Worm (Caenorhabditis elegans) whole organism, L3 larva: ENCODE results near the gene C10A4.9.

Experiments used
- aly-2 ChIP-seq: fragments of 150-350 bp; optimal IDR thresholded peaks from 2 replicates; lab custom pipeline; 2014; ENCODE audit warnings: missing biosample characterization, missing genetic modification characterization
- elt-2 ChIP-seq: sonication (generic microtip); optimal IDR thresholded peaks from 2 replicates; lab custom pipeline; 2016; ENCODE audit warnings: missing genetic modification reagents, mild to moderate bottlenecking, missing genetic modification characterization, missing compliant biosample characterization
- fos-1 ChIP-seq: fragments of 150-350 bp; optimal IDR thresholded peaks from 2 replicates; lab custom pipeline; 2014; ENCODE audit warnings: missing biosample characterization, missing genetic modification characterization
- jun-1 ChIP-seq: fragments of 150-350 bp; optimal IDR thresholded peaks from 2 replicates; lab custom pipeline; 2014; ENCODE audit warnings: missing biosample characterization, missing genetic modification reagents, missing genetic modification characterization
- nhr-76 ChIP-seq: fragments of 150-350 bp; sonication (generic microtip); optimal IDR thresholded peaks from 5 replicates; lab custom pipeline; 2014; ENCODE audit warnings: missing biosample characterization, missing genetic modification characterization
- pha-4 ChIP-seq: fragments of 150-350 bp; optimal IDR thresholded peaks from 2 replicates; lab custom pipeline; 2014; ENCODE audit warnings: missing biosample characterization, missing genetic modification reagents, missing genetic modification characterization
- pqm-1 ChIP-seq: fragments of 150-350 bp; optimal IDR thresholded peaks from 2 replicates; lab custom pipeline; 2017; ENCODE audit warnings: missing biosample characterization, missing genetic modification characterization, inconsistent platforms
- unc-62 ChIP-seq: fragments of 150-350 bp; sonication (generic microtip); optimal IDR thresholded peaks from 4 replicates; lab custom pipeline; 2014; ENCODE audit warnings: missing biosample characterization, missing genetic modification reagents, missing genetic modification characterization

- TF ChIP-seq unc-62 (GFP tag; lab: Kevin White, UChicago) = no peak
- no peak for TF ChIP-seq jun-1 (tag; lab: Kevin White, UChicago)
- TF ChIP-seq fos-1 (tag; lab: Kevin White, UChicago) = no peak
- no peak for TF ChIP-seq aly-2
- TF ChIP-seq pha-4 (tag; lab: Kevin White, UChicago) = no peak
- no peak for TF ChIP-seq pqm-1 (tag; lab: Kevin White, UChicago)
- no peak for TF ChIP-seq elt-2 (tag; lab: Kevin White, UChicago)
- no peak for TF ChIP-seq nhr-76 (tag; lab: Kevin White, UChicago)
Observed at ce11 chrX:7400788-7401187, 19.9 kb upstream of the C10A4.9 start, which contains the start of gene C10A4.4.
